Worm (Caenorhabditis elegans) whole organism, L3 larva: ENCODE results near the gene C17H11.1.

Source experiments
- aly-2 ChIP-seq: fragments of 150-350 bp; optimal IDR thresholded peaks from 2 replicates; lab custom pipeline; 2014; ENCODE audit warnings: missing biosample characterization, missing genetic modification characterization
- jun-1 ChIP-seq: fragments of 150-350 bp; optimal IDR thresholded peaks from 2 replicates; lab custom pipeline; 2014; ENCODE audit warnings: missing biosample characterization, missing genetic modification reagents, missing genetic modification characterization
- mml-1 ChIP-seq: fragments of 150-350 bp; sonication (generic microtip); optimal IDR thresholded peaks from 3 replicates; lab custom pipeline; 2014; ENCODE audit warnings: missing biosample characterization, missing genetic modification characterization
- nhr-23 ChIP-seq: fragments of 150-350 bp; optimal IDR thresholded peaks from 2 replicates; lab custom pipeline; 2014; ENCODE audit warnings: missing biosample characterization, missing genetic modification reagents, missing genetic modification characterization
- pha-4 ChIP-seq: fragments of 150-350 bp; optimal IDR thresholded peaks from 2 replicates; lab custom pipeline; 2014; ENCODE audit warnings: missing biosample characterization, missing genetic modification reagents, missing genetic modification characterization
- pqm-1 ChIP-seq: fragments of 150-350 bp; optimal IDR thresholded peaks from 2 replicates; lab custom pipeline; 2017; ENCODE audit warnings: missing biosample characterization, missing genetic modification characterization, inconsistent platforms
- skn-1 ChIP-seq: fragments of 150-350 bp; optimal IDR thresholded peaks from 2 replicates; lab custom pipeline; 2014; ENCODE audit warnings: missing biosample characterization, missing genetic modification characterization
- snpc-4 ChIP-seq: fragments of 150-350 bp; optimal IDR thresholded peaks from 2 replicates; lab custom pipeline; 2014; ENCODE audit warnings: missing biosample characterization, missing genetic modification characterization
- tbx-2 ChIP-seq: sonication (generic microtip); optimal IDR thresholded peaks from 2 replicates; lab custom pipeline; 2016; ENCODE audit warnings: mild to moderate bottlenecking, missing genetic modification characterization, missing compliant biosample characterization
- unc-39 ChIP-seq: sonication (generic microtip); optimal IDR thresholded peaks from 4 replicates; lab custom pipeline; 2017; ENCODE audit warnings: missing biosample characterization, missing genetic modification characterization
- zag-1 ChIP-seq: fragments of 150-350 bp; optimal IDR thresholded peaks from 2 replicates; lab custom pipeline; 2014; ENCODE audit warnings: missing biosample characterization, missing genetic modification characterization
- ztf-11 ChIP-seq: fragments of 150-350 bp; optimal IDR thresholded peaks from 2 replicates; lab custom pipeline; 2014; ENCODE audit warnings: missing biosample characterization, missing genetic modification characterization

DNA sequence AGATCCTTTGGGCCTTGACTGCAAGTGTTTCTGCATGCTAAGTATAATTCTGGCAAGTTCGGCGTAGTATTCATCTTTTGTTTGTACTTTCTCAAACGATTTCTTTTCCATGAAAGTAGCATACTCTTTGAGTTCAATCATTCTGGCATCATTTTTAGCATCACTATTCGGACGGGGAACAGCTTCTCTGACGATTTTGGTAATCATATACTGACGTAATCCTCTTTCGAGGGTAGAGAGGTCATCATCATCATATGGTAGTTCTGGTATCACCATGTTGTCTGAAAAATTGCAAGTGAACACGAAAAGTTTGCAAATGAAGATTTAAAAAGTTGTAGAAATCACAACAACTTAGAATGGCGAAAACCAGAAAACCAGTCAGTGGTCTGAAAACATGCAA, 10.9 kb upstream of the C17H11.1 start, which contains the start of gene F22F1.3:
- TF ChIP-seq zag-1 (tag; lab: Kevin White, UChicago): no peak
- TF ChIP-seq aly-2 (tag; lab: Kevin White, UChicago): no peak
- TF ChIP-seq jun-1 (tag; lab: Kevin White, UChicago): no peak
- TF ChIP-seq skn-1 (tag; lab: Kevin White, UChicago): no peak
- TF ChIP-seq snpc-4 (tag; lab: Kevin White, UChicago): no peak
- no peak for TF ChIP-seq tbx-2 (tag; lab: Kevin White, UChicago)
- no peak for TF ChIP-seq pqm-1 (tag; lab: Kevin White, UChicago)
- no peak for TF ChIP-seq pha-4 (tag; lab: Kevin White, UChicago)
- TF ChIP-seq nhr-23: no peak
- no peak for TF ChIP-seq unc-39
- TF ChIP-seq ztf-11: no peak
- TF ChIP-seq mml-1: no peak
